Fruit fly (Drosophila melanogaster): ENCODE measurements around the gene Ilp6.

dm6 chrX:2298708-2299370 is 35.6 kb downstream of the Ilp6 start:
- TF ChIP-seq CG11762 (GFP tag; optimal IDR thresholded peaks at IDR 0.05; ENCODE audit: insufficient read depth) (peak; percentile 85), Met (GFP tag; optimal IDR thresholded peaks at IDR 0.05) (peak; percentile 92), Lpt (GFP tag; optimal IDR thresholded peaks at IDR 0.05) (peak; percentile 85), CG8319 (GFP tag; optimal IDR thresholded peaks at IDR 0.05) (peak; percentile 86), topi (GFP tag; optimal IDR thresholded peaks at IDR 0.05) (peak; percentile 96), CG16779 (tag; optimal IDR thresholded peaks at IDR 0.05) (peak; percentile 89)
